Worm (Caenorhabditis elegans): ENCODE results near the gene T27E4.7.

- TF ChIP-seq ama-1 (optimal IDR thresholded peaks at IDR 0.05) (no peak), tbx-11 (GFP tag; IDR thresholded peaks at IDR 0.05) (no peak), F13C5.2 (tag; optimal IDR thresholded peaks at IDR 0.05) (no peak), ceh-13 (GFP tag; optimal IDR thresholded peaks at IDR 0.05) (no peak), tra-4 (tag; optimal IDR thresholded peaks at IDR 0.05) (no peak), hmbx-1 (tag; optimal IDR thresholded peaks at IDR 0.05) (no peak), B0310.2 (tag; optimal IDR thresholded peaks at IDR 0.05) (no peak), flt-1 (GFP tag; IDR thresholded peaks at IDR 0.05) (no peak), scrt-1 (GFP tag; IDR thresholded peaks at IDR 0.05) (no peak), hmg-4 (GFP tag; optimal IDR thresholded peaks at IDR 0.05) (no peak), pes-1 (GFP tag; IDR thresholded peaks at IDR 0.05) (no peak), ets-7 (tag; optimal IDR thresholded peaks at IDR 0.05) (no peak)
These were observed 21.4 kb downstream of the T27E4.7 start, which contains the start of gene swm-1 for ce11 chrV:9054771-9055170.
